Worm (Caenorhabditis elegans) whole organism, late embryonic: ENCODE data around the gene F55B11.2.

Experiments
- C08G9.2 ChIP-seq: sonication (generic microtip); optimal IDR thresholded peaks from 2 replicates; lab custom pipeline; 2016; ENCODE audit warnings: mild to moderate bottlenecking, missing genetic modification characterization, moderate library complexity, missing compliant biosample characterization
- K02D7.2 ChIP-seq: sonication (generic microtip); optimal IDR thresholded peaks from 2 replicates; lab custom pipeline; 2017; ENCODE audit warnings: mild to moderate bottlenecking, missing genetic modification characterization, missing compliant biosample characterization
- K09A11.1 ChIP-seq: sonication (generic microtip); optimal IDR thresholded peaks from 2 replicates; lab custom pipeline; 2017; ENCODE audit warnings: antibody characterized with exemption, mild to moderate bottlenecking, missing genetic modification characterization, missing compliant biosample characterization; ENCODE audit not compliant: insufficient read depth
- Y22D7AL.16 ChIP-seq: sonication (generic microtip); optimal IDR thresholded peaks from 2 replicates; lab custom pipeline; 2016; ENCODE audit warnings: missing genetic modification characterization, missing compliant biosample characterization
- ahr-1 ChIP-seq: sonication (generic microtip); optimal IDR thresholded peaks from 2 replicates; lab custom pipeline; 2016; ENCODE audit warnings: missing genetic modification characterization, missing compliant biosample characterization
- ceh-14 ChIP-seq: sonication (generic microtip); optimal IDR thresholded peaks from 2 replicates; lab custom pipeline; 2016; ENCODE audit warnings: missing genotype, missing genetic modification characterization, missing compliant biosample characterization
- ceh-18 ChIP-seq: sonication (generic microtip); optimal IDR thresholded peaks from 2 replicates; lab custom pipeline; 2016; ENCODE audit warnings: missing genetic modification characterization, missing compliant biosample characterization
- ceh-2 ChIP-seq: sonication (generic microtip); optimal IDR thresholded peaks from 2 replicates; lab custom pipeline; 2016; ENCODE audit warnings: missing genotype, missing genetic modification characterization, missing compliant biosample characterization
- ceh-22 ChIP-seq: sonication (generic microtip); optimal IDR thresholded peaks from 2 replicates; lab custom pipeline; 2017; ENCODE audit warnings: missing biosample characterization, missing genetic modification characterization
- ceh-34 ChIP-seq: sonication (generic microtip); optimal IDR thresholded peaks from 2 replicates; lab custom pipeline; 2016; ENCODE audit warnings: mild to moderate bottlenecking, missing genetic modification characterization, missing compliant biosample characterization
- ceh-45 ChIP-seq: fragments of 200-800 bp; sonication (Bioruptor generic); IDR thresholded peaks from 2 replicates; pipeline ENCODE4 v1.3.6; 2022; ENCODE audit warnings: missing genetic modification reagents, missing genetic modification characterization, missing compliant biosample characterization
- ceh-48 ChIP-seq: sonication (generic microtip); optimal IDR thresholded peaks from 2 replicates; lab custom pipeline; 2016; ENCODE audit warnings: missing genetic modification characterization, inconsistent platforms, missing compliant biosample characterization
- che-1 ChIP-seq: sonication (generic microtip); optimal IDR thresholded peaks from 2 replicates; lab custom pipeline; 2016; ENCODE audit warnings: mild to moderate bottlenecking, missing genetic modification characterization, missing compliant biosample characterization
- elt-2 ChIP-seq: sonication (generic microtip); optimal IDR thresholded peaks from 2 replicates; lab custom pipeline; 2016; ENCODE audit warnings: missing genetic modification reagents, missing genetic modification characterization, missing compliant biosample characterization
- fax-1 ChIP-seq: sonication (generic microtip); optimal IDR thresholded peaks from 2 replicates; lab custom pipeline; 2016; ENCODE audit warnings: missing genotype, missing genetic modification characterization, missing compliant biosample characterization
- fkh-10 ChIP-seq: fragments of 150-350 bp; optimal IDR thresholded peaks from 2 replicates; lab custom pipeline; 2014; ENCODE audit warnings: missing biosample characterization, missing genetic modification reagents, missing genetic modification characterization
- fkh-6 ChIP-seq: sonication (generic microtip); optimal IDR thresholded peaks from 2 replicates; lab custom pipeline; 2016; ENCODE audit warnings: missing genetic modification characterization, missing compliant biosample characterization
- gmeb-2 ChIP-seq: sonication (generic microtip); optimal IDR thresholded peaks from 2 replicates; lab custom pipeline; 2016; ENCODE audit warnings: missing genetic modification characterization, inconsistent platforms, missing compliant biosample characterization
- hlh-30 ChIP-seq: sonication (generic microtip); optimal IDR thresholded peaks from 2 replicates; lab custom pipeline; 2017; ENCODE audit warnings: antibody characterized with exemption, missing genetic modification characterization, missing compliant biosample characterization; ENCODE audit not compliant: insufficient read depth
- lim-6 ChIP-seq: sonication (generic microtip); optimal IDR thresholded peaks from 2 replicates; lab custom pipeline; 2016; ENCODE audit warnings: missing genetic modification characterization, missing compliant biosample characterization
- lin-11 ChIP-seq: fragments of 200-800 bp; sonication (Bioruptor generic); optimal IDR thresholded peaks from 2 replicates; lab custom pipeline; 2018; ENCODE audit warnings: mild to moderate bottlenecking, missing genetic modification characterization, missing compliant biosample characterization
- madf-2 ChIP-seq: sonication (generic microtip); optimal IDR thresholded peaks from 2 replicates; lab custom pipeline; 2017; ENCODE audit warnings: missing genetic modification characterization, missing compliant biosample characterization
- mec-3 ChIP-seq: sonication (generic microtip); optimal IDR thresholded peaks from 2 replicates; lab custom pipeline; 2016; ENCODE audit warnings: borderline replicate concordance, missing genetic modification characterization, missing compliant biosample characterization
- nhr-11 ChIP-seq: fragments of 150-350 bp; optimal IDR thresholded peaks from 2 replicates; lab custom pipeline; 2014; ENCODE audit warnings: missing biosample characterization, missing genetic modification characterization
- odd-2 ChIP-seq: sonication (generic microtip); optimal IDR thresholded peaks from 2 replicates; lab custom pipeline; 2017; ENCODE audit warnings: antibody characterized with exemption, mild to moderate bottlenecking, missing genetic modification characterization, missing compliant biosample characterization
- pag-3 ChIP-seq: sonication (generic microtip); optimal IDR thresholded peaks from 2 replicates; lab custom pipeline; 2016; ENCODE audit warnings: missing compliant biosample characterization, missing genetic modification characterization, borderline replicate concordance
- pat-9 ChIP-seq: fragments of 200-800 bp; sonication (Bioruptor generic); optimal IDR thresholded peaks from 2 replicates; lab custom pipeline; 2018; ENCODE audit warnings: mild to moderate bottlenecking, missing genetic modification characterization, moderate library complexity, missing compliant biosample characterization
- pax-1 ChIP-seq: fragments of 150-350 bp; optimal IDR thresholded peaks from 2 replicates; lab custom pipeline; 2014; ENCODE audit warnings: missing biosample characterization, missing genetic modification characterization
- pha-4 ChIP-seq: fragments of 150-350 bp; optimal IDR thresholded peaks from 2 replicates; lab custom pipeline; 2018; ENCODE audit warnings: missing biosample characterization, missing genetic modification reagents, missing genetic modification characterization
- pqm-1 ChIP-seq: sonication (generic microtip); optimal IDR thresholded peaks from 2 replicates; lab custom pipeline; 2016; ENCODE audit warnings: missing genetic modification characterization, missing compliant biosample characterization
- pros-1 ChIP-seq: fragments of 150-350 bp; optimal IDR thresholded peaks from 2 replicates; lab custom pipeline; 2014; ENCODE audit warnings: missing biosample characterization, missing genetic modification reagents, missing genetic modification characterization
- sdc-2 ChIP-seq: sonication (generic microtip); optimal IDR thresholded peaks from 2 replicates; lab custom pipeline; 2016; ENCODE audit warnings: missing genotype, missing genetic modification characterization, missing compliant biosample characterization
- sox-2 ChIP-seq: fragments of 200-800 bp; sonication (Bioruptor generic); IDR thresholded peaks from 2 replicates; pipeline ENCODE4 v1.3.6; 2022; ENCODE audit warnings: missing genetic modification reagents, missing genetic modification characterization, missing compliant biosample characterization
- sox-4 ChIP-seq: sonication (generic microtip); optimal IDR thresholded peaks from 2 replicates; lab custom pipeline; 2017; ENCODE audit warnings: mild to moderate bottlenecking, missing genetic modification characterization, inconsistent platforms, missing compliant biosample characterization
- syd-9 ChIP-seq: sonication (generic microtip); optimal IDR thresholded peaks from 2 replicates; lab custom pipeline; 2016; ENCODE audit warnings: mild to moderate bottlenecking, missing genetic modification characterization, moderate library complexity, missing compliant biosample characterization
- tbx-2 ChIP-seq: sonication (generic microtip); optimal IDR thresholded peaks from 2 replicates; lab custom pipeline; 2016; ENCODE audit warnings: missing genetic modification characterization, missing compliant biosample characterization
- tbx-7 ChIP-seq: sonication (generic microtip); optimal IDR thresholded peaks from 2 replicates; lab custom pipeline; 2016; ENCODE audit warnings: missing genotype, missing genetic modification characterization, missing compliant biosample characterization
- unc-86 ChIP-seq: sonication (generic microtip); optimal IDR thresholded peaks from 2 replicates; lab custom pipeline; 2016; ENCODE audit warnings: missing genetic modification characterization, missing compliant biosample characterization
- ztf-16 ChIP-seq: sonication (generic microtip); optimal IDR thresholded peaks from 2 replicates; lab custom pipeline; 2017; ENCODE audit warnings: missing genetic modification characterization, missing compliant biosample characterization

F55B11.2 gene

DNA sequence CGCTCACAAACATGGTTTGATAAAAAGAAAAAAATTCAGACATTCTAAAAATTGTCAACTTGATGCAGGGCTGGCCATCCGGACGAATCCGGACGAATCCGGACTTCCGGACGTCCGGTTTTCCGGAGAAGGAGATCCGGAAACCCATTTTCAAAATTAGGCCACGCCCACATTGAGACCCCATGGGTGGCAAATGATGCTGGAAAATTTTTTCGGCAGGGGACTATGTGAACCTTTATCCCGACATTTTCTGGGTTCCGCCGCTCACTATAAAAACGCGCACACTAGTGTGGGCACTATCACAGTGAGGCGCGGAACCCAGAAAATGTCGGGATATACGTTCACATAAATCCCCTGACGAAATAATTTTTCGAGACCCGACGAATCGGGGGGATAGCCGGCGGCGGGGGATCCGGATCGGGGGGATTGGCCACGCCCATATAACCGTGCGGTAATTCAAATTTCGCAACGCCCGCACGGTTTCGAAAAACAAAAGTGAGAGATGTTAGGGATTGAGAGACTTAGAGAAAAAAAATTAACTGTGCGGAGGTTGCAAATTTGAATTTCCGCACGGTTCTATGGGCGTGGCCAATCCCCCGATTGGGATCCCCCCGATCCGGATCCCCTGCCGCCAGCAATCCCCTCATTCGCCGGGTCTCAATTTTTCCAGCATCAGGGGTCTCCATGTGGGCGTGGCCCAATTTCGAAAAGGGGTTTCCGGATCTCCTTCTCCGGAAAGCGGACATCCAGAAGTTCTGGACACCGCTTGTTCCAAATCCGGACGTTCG, 35.1 kb downstream of the F55B11.2 start:
- TF ChIP-seq Y22D7AL.16 = no peak
- no peak for TF ChIP-seq C08G9.2 (tag; lab: Kevin White, UChicago)
- no peak for TF ChIP-seq ahr-1 (tag; lab: Kevin White, UChicago)
- TF ChIP-seq ceh-48 (tag; lab: Kevin White, UChicago) = no peak
- TF ChIP-seq hlh-30 = no peak
- no peak for TF ChIP-seq ceh-2 (tag; lab: Kevin White, UChicago)
- no peak for TF ChIP-seq sox-2 (GFP tag; lab: Robert Waterston, UW)
- TF ChIP-seq elt-2 (tag; lab: Kevin White, UChicago) = no peak
- TF ChIP-seq ceh-14 = no peak
- no peak for TF ChIP-seq pag-3 (tag; lab: Kevin White, UChicago)
- no peak for TF ChIP-seq sox-4 (tag; lab: Kevin White, UChicago)
- TF ChIP-seq ztf-16 = no peak
- no peak for TF ChIP-seq fax-1 (tag; lab: Kevin White, UChicago)
- no peak for TF ChIP-seq ceh-18 (tag; lab: Kevin White, UChicago)
- TF ChIP-seq tbx-7 (tag; lab: Kevin White, UChicago) = no peak
- TF ChIP-seq syd-9 (tag; lab: Kevin White, UChicago) = no peak

DNA sequence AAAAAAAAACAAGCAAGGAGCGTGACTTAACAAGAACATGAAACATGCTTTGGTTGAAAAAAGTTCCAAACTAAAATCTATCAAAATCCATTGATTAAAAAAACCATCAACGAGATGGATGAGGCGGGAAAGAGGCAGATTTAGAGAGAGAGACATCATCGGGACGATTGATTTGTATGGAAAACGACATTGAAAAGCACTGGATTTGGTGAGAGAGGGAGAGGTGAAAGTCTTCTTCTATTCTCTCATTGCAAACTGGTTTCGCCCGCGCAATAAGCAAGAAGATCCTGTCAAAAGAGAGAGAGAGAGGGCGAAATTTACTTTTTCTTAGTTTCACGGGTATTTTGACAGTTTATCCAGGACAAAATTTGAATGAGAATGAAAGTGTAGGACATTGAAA, 38.0 kb downstream of the F55B11.2 start:
- no peak for TF ChIP-seq mec-3 (tag; lab: Kevin White, UChicago)
- no peak for TF ChIP-seq lim-6 (tag; lab: Kevin White, UChicago)
- no peak for TF ChIP-seq ceh-14
- TF ChIP-seq elt-2 (tag; lab: Kevin White, UChicago) = no peak
- TF ChIP-seq fkh-10 (GFP tag; lab: Kevin White, UChicago) = no peak
- TF ChIP-seq gmeb-2 (tag; lab: Kevin White, UChicago) = no peak
- no peak for TF ChIP-seq pax-1 (tag; lab: Kevin White, UChicago)
- TF ChIP-seq pros-1 (tag; lab: Kevin White, UChicago) = no peak
- TF ChIP-seq K09A11.1 (tag; lab: Kevin White, UChicago) = no peak

DNA sequence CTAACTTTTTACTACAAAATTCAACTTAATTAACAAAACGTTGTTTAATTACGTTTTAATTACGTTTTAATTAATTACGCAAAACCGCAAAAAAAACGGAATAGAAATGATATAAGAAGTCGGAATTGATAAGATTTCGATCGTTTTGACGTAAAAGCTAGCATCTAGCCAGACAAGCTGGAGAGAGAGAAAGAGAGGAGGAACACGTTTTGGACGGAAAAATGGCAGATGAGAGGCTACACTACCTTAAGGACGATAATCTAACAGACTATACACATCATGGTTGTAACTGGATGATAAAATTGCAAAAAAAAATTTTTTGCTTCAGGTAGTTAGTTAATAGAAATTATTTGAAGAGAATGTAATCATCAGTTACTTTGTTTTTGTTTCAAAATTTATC, 38.9 kb downstream of the F55B11.2 start:
- TF ChIP-seq mec-3 (tag; lab: Kevin White, UChicago) (no peak), nhr-11 (no peak), elt-2 (tag; lab: Kevin White, UChicago) (no peak), lim-6 (tag; lab: Kevin White, UChicago) (no peak), ceh-48 (tag; lab: Kevin White, UChicago) (no peak), tbx-7 (tag; lab: Kevin White, UChicago) (no peak), K02D7.2 (tag; lab: Kevin White, UChicago) (no peak), ceh-18 (tag; lab: Kevin White, UChicago) (no peak), pha-4 (tag; lab: Kevin White, UChicago) (no peak), madf-2 (tag; lab: Kevin White, UChicago) (no peak)

DNA sequence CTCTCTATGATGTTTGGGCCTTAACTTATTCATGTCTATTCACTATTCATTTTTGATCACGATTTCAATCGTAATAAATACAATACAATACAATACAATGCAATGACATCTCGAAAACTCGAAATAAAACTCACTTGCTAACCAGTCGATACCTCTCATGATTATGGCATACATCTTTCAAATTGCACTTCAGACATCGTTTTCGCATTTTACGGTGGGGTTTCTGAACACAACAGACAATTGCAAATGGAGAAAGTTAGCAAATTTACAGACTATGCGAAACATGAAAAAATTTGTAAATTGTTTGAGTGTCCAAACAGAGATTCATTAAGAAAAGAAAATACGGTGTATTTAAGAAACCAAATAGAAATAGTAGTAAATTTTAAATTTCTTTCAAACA, 39.6 kb downstream of the F55B11.2 start, which contains the start of gene paqr-3:
Gene paqr-3, minus strand, starts transcription at position 210 of the 400 bp plus-strand sequence.
- TF ChIP-seq ceh-45 (GFP tag; lab: Robert Waterston, UW) (no peak), odd-2 (tag; lab: Kevin White, UChicago) (no peak), sdc-2 (no peak), sox-4 (tag; lab: Kevin White, UChicago) (no peak), pqm-1 (tag; lab: Kevin White, UChicago) (no peak), pat-9 (tag; lab: Kevin White, UChicago) (no peak), ceh-48 (tag; lab: Kevin White, UChicago) (no peak), tbx-2 (tag; lab: Kevin White, UChicago) (no peak), pros-1 (tag; lab: Kevin White, UChicago) (no peak), che-1 (tag; lab: Kevin White, UChicago) (no peak), ceh-34 (tag; lab: Kevin White, UChicago) (no peak), lin-11 (tag; lab: Kevin White, UChicago) (no peak), unc-86 (tag; lab: Kevin White, UChicago) (no peak), fkh-6 (no peak), pax-1 (tag; lab: Kevin White, UChicago) (no peak), ceh-22 (tag; lab: Kevin White, UChicago) (no peak)
- TF ChIP-seq, all 69 proteins: peak for 0
